Fruit fly (Drosophila melanogaster) whole organism, embryonic: ENCODE data around the gene fig.

Experiments
- Ada2b ChIP-seq: fragments of 200-800 bp; sonication (Bioruptor generic); IDR thresholded peaks from 2 replicates; pipeline ENCODE4 v1.3.6; 2022; ENCODE audit warnings: missing biosample characterization, missing genetic modification characterization
- Aef1 ChIP-seq: fragments of 200-800 bp; sonication (Bioruptor generic); IDR thresholded peaks from 3 replicates; pipeline ENCODE4 v1.3.6; 2022; ENCODE audit warnings: missing biosample characterization, missing genetic modification characterization
- Atf-2 ChIP-seq: fragments of 200-800 bp; sonication (Bioruptor generic); optimal IDR thresholded peaks from 2 replicates; lab custom pipeline; 2016; ENCODE audit warnings: missing biosample characterization, missing genetic modification characterization
- CG10147 ChIP-seq: fragments of 200-800 bp; sonication (Bioruptor generic); optimal IDR thresholded peaks from 2 replicates; lab custom pipeline; 2019; ENCODE audit warnings: missing biosample characterization, mild to moderate bottlenecking, missing genetic modification characterization, moderate library complexity
- CG10209 ChIP-seq: fragments of 200-800 bp; sonication (Bioruptor generic); optimal IDR thresholded peaks from 3 replicates; lab custom pipeline; 2017; ENCODE audit warnings: missing biosample characterization, mild to moderate bottlenecking, missing genetic modification characterization, missing genetic modification reagents
- CG11504 ChIP-seq: fragments of 200-800 bp; sonication (Bioruptor generic); optimal IDR thresholded peaks from 3 replicates; lab custom pipeline; 2019; ENCODE audit warnings: missing biosample characterization, mild to moderate bottlenecking, missing genetic modification characterization, moderate library complexity
- CG12391 ChIP-seq: fragments of 200-800 bp; sonication (Bioruptor generic); optimal IDR thresholded peaks from 3 replicates; lab custom pipeline; 2018; ENCODE audit warnings: missing biosample characterization, mild to moderate bottlenecking, missing genetic modification characterization, moderate library complexity
- CG14014 ChIP-seq: fragments of 200-800 bp; sonication (Bioruptor generic); IDR thresholded peaks from 2 replicates; pipeline ENCODE4 v1.3.6; 2022; ENCODE audit warnings: missing biosample characterization, missing genetic modification characterization
- CG14860 ChIP-seq: fragments of 200-800 bp; sonication (Bioruptor generic); IDR thresholded peaks from 3 replicates; pipeline ENCODE4 v1.3.6; 2022; ENCODE audit warnings: missing biosample characterization, missing genetic modification characterization; ENCODE audit not compliant: partially characterized antibody
- CG17359 ChIP-seq: fragments of 200-800 bp; sonication (Bioruptor generic); optimal IDR thresholded peaks from 3 replicates; lab custom pipeline; 2018; ENCODE audit warnings: missing biosample characterization, mild to moderate bottlenecking, missing genetic modification characterization, moderate library complexity
- CG17385 ChIP-seq: fragments of 200-800 bp; sonication (Bioruptor generic); optimal IDR thresholded peaks from 3 replicates; lab custom pipeline; 2018; ENCODE audit warnings: missing biosample characterization, mild to moderate bottlenecking, missing genetic modification characterization
- CG18262 ChIP-seq: fragments of 200-800 bp; optimal IDR thresholded peaks from 3 replicates; lab custom pipeline; 2019; ENCODE audit warnings: missing biosample characterization, mild to moderate bottlenecking, missing genetic modification characterization, moderate library complexity
- CG2712 ChIP-seq: fragments of 200-800 bp; optimal IDR thresholded peaks from 3 replicates; lab custom pipeline; 2019; ENCODE audit warnings: missing biosample characterization, mild to moderate bottlenecking, missing genetic modification characterization, moderate library complexity
- CG2889 ChIP-seq: fragments of 200-800 bp; sonication (Bioruptor generic); IDR thresholded peaks from 3 replicates; pipeline ENCODE4 v1.3.6; 2022; ENCODE audit warnings: missing biosample characterization, missing genetic modification characterization
- CG30431 ChIP-seq: fragments of 200-800 bp; sonication (Bioruptor generic); optimal IDR thresholded peaks from 2 replicates; lab custom pipeline; 2017; ENCODE audit warnings: missing biosample characterization, missing genetic modification characterization
- CG4328 ChIP-seq: fragments of 200-800 bp; sonication (Bioruptor generic); optimal IDR thresholded peaks from 3 replicates; lab custom pipeline; 2017; ENCODE audit warnings: missing biosample characterization, missing genetic modification reagents, missing genetic modification characterization
- CG6689 ChIP-seq: fragments of 200-800 bp; sonication (Bioruptor generic); IDR thresholded peaks from 2 replicates; pipeline ENCODE4 v1.3.6; 2022; ENCODE audit warnings: missing biosample characterization, missing genetic modification characterization
- CG7839 ChIP-seq: fragments of 200-800 bp; sonication (Bioruptor generic); optimal IDR thresholded peaks from 3 replicates; lab custom pipeline; 2018; ENCODE audit warnings: missing biosample characterization, mild to moderate bottlenecking, missing genetic modification characterization, moderate library complexity
- CG8281 ChIP-seq: fragments of 200-800 bp; sonication (Bioruptor generic); optimal IDR thresholded peaks from 2 replicates; lab custom pipeline; 2018; ENCODE audit warnings: missing biosample characterization, mild to moderate bottlenecking, missing genetic modification characterization, moderate library complexity
- CG9727 ChIP-seq: fragments of 200-800 bp; sonication (Bioruptor generic); optimal IDR thresholded peaks from 3 replicates; lab custom pipeline; 2017; ENCODE audit warnings: missing biosample characterization, mild to moderate bottlenecking, missing genetic modification characterization
- ERR ChIP-seq: fragments of 200-800 bp; sonication (Bioruptor generic); optimal IDR thresholded peaks from 2 replicates; lab custom pipeline; 2016; ENCODE audit warnings: missing biosample characterization, missing genetic modification characterization
- Ets65A ChIP-seq: fragments of 200-800 bp; sonication (Bioruptor generic); peaks from one replicate; lab custom pipeline; 2016; ENCODE audit warnings: missing biosample characterization, missing genetic modification characterization
- Ets97D ChIP-seq: fragments of 200-800 bp; sonication (Bioruptor generic); optimal IDR thresholded peaks from 3 replicates; lab custom pipeline; 2016; ENCODE audit warnings: missing biosample characterization, missing genetic modification characterization
- Gug ChIP-seq: fragments of 200-800 bp; sonication (Bioruptor generic); IDR thresholded peaks from 4 replicates; pipeline ENCODE4 v1.3.6; 2022; ENCODE audit warnings: missing biosample characterization, missing genetic modification characterization
- H2.0 ChIP-seq: fragments of 200-800 bp; sonication (Bioruptor generic); IDR thresholded peaks from 2 replicates; pipeline ENCODE4 v1.3.6; 2022; ENCODE audit warnings: missing biosample characterization, missing genetic modification characterization
- Hey ChIP-seq: fragments of 200-800 bp; sonication (Bioruptor generic); optimal IDR thresholded peaks from 3 replicates; lab custom pipeline; 2018; ENCODE audit warnings: missing biosample characterization, mild to moderate bottlenecking, missing genetic modification characterization
- Hr51 ChIP-seq, 2 experiments: fragments of 200-800 bp; sonication (Bioruptor generic); optimal IDR thresholded peaks; 2 replicates in 1 of 2; 3 replicates in 1 of 2; lab custom pipeline; 2016 to 2018; ENCODE audit warnings: missing biosample characterization in 2 of 2, missing genetic modification characterization in 2 of 2, mild to moderate bottlenecking in 1 of 2, moderate library complexity in 1 of 2
- Hsf ChIP-seq: fragments of 200-800 bp; sonication (Bioruptor generic); optimal IDR thresholded peaks from 3 replicates; lab custom pipeline; 2016; ENCODE audit warnings: missing biosample characterization, missing genetic modification characterization
- PHDP ChIP-seq: fragments of 200-800 bp; sonication (Bioruptor generic); optimal IDR thresholded peaks from 3 replicates; lab custom pipeline; 2018; ENCODE audit warnings: missing biosample characterization, mild to moderate bottlenecking, missing genetic modification characterization, moderate library complexity
- Sox102F ChIP-seq: fragments of 200-800 bp; sonication (Bioruptor generic); optimal IDR thresholded peaks from 2 replicates; lab custom pipeline; 2018; ENCODE audit warnings: missing biosample characterization, mild to moderate bottlenecking, missing genetic modification characterization, moderate library complexity
- Ssrp ChIP-seq: fragments of 200-800 bp; sonication (Bioruptor generic); optimal IDR thresholded peaks from 2 replicates; lab custom pipeline; 2018; ENCODE audit warnings: missing biosample characterization, mild to moderate bottlenecking, missing genetic modification characterization, moderate library complexity
- Xbp1 ChIP-seq: fragments of 200-800 bp; sonication (Bioruptor generic); optimal IDR thresholded peaks from 3 replicates; lab custom pipeline; 2016; ENCODE audit warnings: missing biosample characterization, mild to moderate bottlenecking, missing genetic modification characterization
- Xrp1 ChIP-seq: fragments of 200-800 bp; sonication (Bioruptor generic); IDR thresholded peaks from 2 replicates; pipeline ENCODE4 v1.3.6; 2022; ENCODE audit warnings: missing biosample characterization, missing genetic modification characterization
- ase ChIP-seq: fragments of 200-800 bp; sonication (Bioruptor generic); IDR thresholded peaks from 3 replicates; pipeline ENCODE4 v1.3.6; 2022; ENCODE audit warnings: missing biosample characterization, missing genetic modification characterization
- bcd ChIP-seq: fragments of 200-800 bp; sonication (Bioruptor generic); optimal IDR thresholded peaks from 2 replicates; lab custom pipeline; 2017; ENCODE audit warnings: missing biosample characterization, mild to moderate bottlenecking, missing genetic modification characterization
- chinmo ChIP-seq: fragments of 200-800 bp; sonication (Bioruptor generic); IDR thresholded peaks from 4 replicates; pipeline ENCODE4 v1.3.6; 2022; ENCODE audit warnings: missing biosample characterization, missing genetic modification characterization; ENCODE audit not compliant: partially characterized antibody
- croc ChIP-seq: fragments of 200-800 bp; sonication (Bioruptor generic); conservative IDR thresholded peaks from 3 replicates; pipeline ENCODE4 v1.3.6; 2022; ENCODE audit warnings: missing biosample characterization, missing genetic modification characterization
- dysf ChIP-seq: fragments of 200-800 bp; sonication (Bioruptor generic); IDR thresholded peaks from 3 replicates; pipeline ENCODE4 v1.3.6; 2022; ENCODE audit warnings: missing biosample characterization, missing genetic modification characterization
- esg ChIP-seq: fragments of 200-800 bp; sonication (Bioruptor generic); conservative IDR thresholded peaks from 2 replicates; pipeline ENCODE4 v1.3.6; 2022; ENCODE audit warnings: missing biosample characterization, missing genetic modification characterization
- gem ChIP-seq: fragments of 200-800 bp; sonication (Bioruptor generic); optimal IDR thresholded peaks from 2 replicates; lab custom pipeline; 2019; ENCODE audit warnings: missing biosample characterization, mild to moderate bottlenecking, missing genetic modification characterization, moderate library complexity
- lilli ChIP-seq: fragments of 200-800 bp; sonication (Bioruptor generic); optimal IDR thresholded peaks from 3 replicates; lab custom pipeline; 2016; ENCODE audit warnings: missing biosample characterization, missing genetic modification characterization
- luna ChIP-seq: fragments of 200-800 bp; sonication (Bioruptor generic); optimal IDR thresholded peaks from 2 replicates; lab custom pipeline; 2016; ENCODE audit warnings: missing biosample characterization, missing genetic modification characterization
- pros ChIP-seq: fragments of 200-800 bp; sonication (Bioruptor generic); optimal IDR thresholded peaks from 3 replicates; lab custom pipeline; 2019; ENCODE audit warnings: missing biosample characterization, mild to moderate bottlenecking, missing genetic modification characterization, moderate library complexity
- ranshi ChIP-seq: fragments of 200-800 bp; sonication (Bioruptor generic); IDR thresholded peaks from 2 replicates; pipeline ENCODE4 v1.3.6; 2022; ENCODE audit warnings: missing biosample characterization, missing genetic modification characterization
- slp2 ChIP-seq: fragments of 200-800 bp; sonication (Bioruptor generic); optimal IDR thresholded peaks from 2 replicates; lab custom pipeline; 2016; ENCODE audit warnings: missing biosample characterization, missing genetic modification characterization
- trem ChIP-seq: fragments of 200-800 bp; optimal IDR thresholded peaks from 3 replicates; lab custom pipeline; 2019; ENCODE audit warnings: missing biosample characterization, mild to moderate bottlenecking, missing genetic modification characterization, moderate library complexity
- tx ChIP-seq: fragments of 200-800 bp; sonication (Bioruptor generic); optimal IDR thresholded peaks from 2 replicates; lab custom pipeline; 2016; ENCODE audit warnings: missing biosample characterization, missing genetic modification characterization
- vvl ChIP-seq: fragments of 200-800 bp; sonication (Bioruptor generic); IDR thresholded peaks from 2 replicates; pipeline ENCODE4 v1.3.6; 2022; ENCODE audit warnings: missing biosample characterization, missing genetic modification characterization
- zen ChIP-seq: fragments of 200-800 bp; sonication (Bioruptor generic); optimal IDR thresholded peaks from 3 replicates; lab custom pipeline; 2018; ENCODE audit warnings: missing biosample characterization, mild to moderate bottlenecking, missing genetic modification characterization, moderate library complexity
- zfh2 ChIP-seq: fragments of 200-800 bp; sonication (Bioruptor generic); optimal IDR thresholded peaks from 2 replicates; lab custom pipeline; 2016; ENCODE audit warnings: missing biosample characterization, missing genetic modification characterization

fig gene

DNA sequence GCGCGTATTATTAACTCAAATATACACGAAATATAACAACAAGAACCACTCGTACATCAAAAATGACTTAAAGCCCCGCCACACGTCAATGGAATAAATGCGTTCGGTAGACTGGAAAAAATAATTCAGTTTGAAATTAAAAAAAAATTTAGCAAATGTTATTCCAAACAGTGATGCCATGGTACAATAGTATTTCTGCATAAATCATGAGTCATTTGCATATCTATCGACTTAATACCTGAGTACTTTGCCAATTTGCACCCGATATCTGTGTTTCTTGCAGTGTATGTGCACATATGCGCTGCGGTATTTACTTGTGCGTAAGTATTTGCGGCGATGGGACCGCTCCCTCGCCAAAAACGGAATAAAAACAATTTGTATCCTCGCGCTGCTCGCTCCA is 17.1 kb downstream of the fig start:
- TF ChIP-seq lilli (peak; percentile 30), Ets65A (GFP tag; lab: Kevin White, UChicago) (peak; percentile 1), pros (GFP tag; lab: Kevin White, UChicago) (no peak), Ada2b (peak; percentile 53), Hr51 (GFP tag; optimal IDR thresholded peaks at IDR 0.05; lab: Kevin White, UChicago) (peak in 1 of 2 experiments; percentile 28), Atf-2 (GFP tag; lab: Kevin White, UChicago) (no peak), Ets97D (GFP tag; lab: Kevin White, UChicago) (peak; percentile 4), CG14860 (GFP tag; lab: Robert Waterston, UW) (no peak), slp2 (peak; percentile 4), Hsf (GFP tag; lab: Kevin White, UChicago) (peak; percentile 32), zen (peak; percentile 20), CG4328 (GFP tag; lab: Kevin White, UChicago) (no peak), croc (GFP tag; lab: Robert Waterston, UW) (no peak), Gug (0 out of 4 replicates have a peak, but pooled peaks have one; percentile 27), PHDP (tag; lab: Kevin White, UChicago) (peak; percentile 26), ERR (GFP tag; lab: Kevin White, UChicago) (no peak), Xrp1 (GFP tag; lab: Robert Waterston, UW) (peak; percentile 60; the same call in 1 of the 2 replicates), gem (peak; percentile 60), dysf (GFP tag; lab: Robert Waterston, UW) (peak; percentile 47; the same call in 2 of the 3 replicates), Sox102F (GFP tag; lab: Kevin White, UChicago) (peak; percentile 54), CG8281 (tag; lab: Kevin White, UChicago) (no peak), esg (GFP tag; lab: Robert Waterston, UW) (peak; percentile 45), luna (GFP tag; lab: Kevin White, UChicago) (no peak), zfh2 (peak; percentile 31), CG11504 (tag; lab: Kevin White, UChicago) (peak; percentile 52), CG10147 (no peak), CG17359 (tag; lab: Kevin White, UChicago) (peak; percentile 40), Xbp1 (GFP tag; lab: Kevin White, UChicago) (peak; percentile 57), CG2889 (GFP tag; lab: Robert Waterston, UW) (no peak), CG7839 (tag; lab: Kevin White, UChicago) (peak; percentile 35), ase (GFP tag; lab: Robert Waterston, UW) (no peak), ranshi (GFP tag; lab: Robert Waterston, UW) (peak; percentile 30; the same call in 1 of the 2 replicates), CG14014 (GFP tag; lab: Robert Waterston, UW) (peak; percentile 30; the same call in 1 of the 2 replicates), Aef1 (peak; percentile 25; the same call in 1 of the 3 replicates), CG2712 (peak; percentile 42), CG6689 (GFP tag; lab: Robert Waterston, UW) (0 out of 2 replicates have a peak, but pooled peaks have one; percentile 26), CG30431 (peak; percentile 15), H2.0 (peak; percentile 26; the same call in 1 of the 2 replicates), vvl (peak; percentile 57; the same call in 1 of the 2 replicates), trem (tag; lab: Kevin White, UChicago) (no peak), CG9727 (peak; percentile 17), CG17385 (GFP tag; lab: Kevin White, UChicago) (peak; percentile 9), tx (peak; percentile 5), Hey (tag; lab: Kevin White, UChicago) (no peak), chinmo (GFP tag; lab: Robert Waterston, UW) (no peak), Ssrp (peak; percentile 8), bcd (GFP tag; lab: Kevin White, UChicago) (peak; percentile 20), CG10209 (peak; percentile 25), CG12391 (tag; lab: Kevin White, UChicago) (peak; percentile 13), CG18262 (peak; percentile 7)
